Worm (Caenorhabditis elegans): Measurements from ENCODE around the gene col-140.
A peak's percentile ranks its signal among the peaks of the same experiment; 100 is the strongest.

Gene col-140

DNA sequence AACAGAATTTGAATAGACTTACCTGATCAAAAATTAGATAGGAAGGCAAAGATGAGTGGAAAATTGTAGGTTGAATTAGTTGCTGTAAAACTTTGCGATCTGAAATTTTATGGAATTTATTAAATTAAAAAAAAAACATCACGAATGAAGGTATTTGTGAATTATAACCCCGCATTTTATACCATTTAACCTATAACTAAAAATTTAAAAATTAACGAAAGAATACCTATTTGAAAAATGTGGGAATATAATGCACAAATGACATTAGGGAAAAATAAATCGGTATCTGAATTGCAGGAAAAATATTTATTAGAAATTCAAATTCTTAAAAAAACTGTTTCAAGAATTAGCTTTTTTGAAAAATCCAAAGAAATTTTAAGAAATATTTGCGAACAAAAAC lies 32.6 kb upstream of the col-140 start, which contains the start of gene F26F12.4:
F26F12.4 (minus strand) TSS at position 101 of the 400 bp plus-strand sequence.
- TF ChIP-seq hlh-30 (tag; optimal IDR thresholded peaks at IDR 0.05; ENCODE audit: insufficient read depth) (no peak), nhr-11 (tag; optimal IDR thresholded peaks at IDR 0.05) (no peak), unc-130 (GFP tag; optimal IDR thresholded peaks at IDR 0.05) (no peak), daf-16 (GFP tag; optimal IDR thresholded peaks at IDR 0.05) (no peak), daf-16 (tag; optimal IDR thresholded peaks at IDR 0.05) (no peak), ceh-32 (tag; optimal IDR thresholded peaks at IDR 0.05; ENCODE audit: poor library complexity) (no peak), fkh-10 (GFP tag; optimal IDR thresholded peaks at IDR 0.05) (no peak), Y48G9A.11 (GFP tag; IDR thresholded peaks at IDR 0.05) (no peak), ZK337.2 (GFP tag; IDR thresholded peaks at IDR 0.05) (no peak), ceh-20 (GFP tag; IDR thresholded peaks at IDR 0.05) (no peak), mdt-29 (GFP tag; IDR thresholded peaks at IDR 0.05) (no peak), mdl-1 (tag; optimal IDR thresholded peaks at IDR 0.05) (no peak), F37D6.2 (tag; optimal IDR thresholded peaks at IDR 0.05) (no peak), cey-2 (tag; optimal IDR thresholded peaks at IDR 0.05; ENCODE audit: borderline replicate concordance, insufficient read depth) (no peak), spr-1 (tag; optimal IDR thresholded peaks at IDR 0.05) (no peak), Y5F2A.4 (GFP tag; optimal IDR thresholded peaks at IDR 0.05) (no peak), fos-1 (tag; optimal IDR thresholded peaks at IDR 0.05) (no peak), D1046.2 (GFP tag; IDR thresholded peaks at IDR 0.05) (no peak), attf-4 (tag; optimal IDR thresholded peaks at IDR 0.05) (no peak), mes-2 (tag; optimal IDR thresholded peaks at IDR 0.05; ENCODE audit: poor library complexity, severe bottlenecking) (no peak)

- TF ChIP-seq unc-62 (GFP tag; optimal IDR thresholded peaks at IDR 0.05 in 1 of 2), result peak in 1 of 2 experiments; percentile 19
- TF ChIP-seq unc-62 (tag; optimal IDR thresholded peaks at IDR 0.05), result no peak
- TF ChIP-seq madf-5 (GFP tag; IDR thresholded peaks at IDR 0.05), result no peak
- TF ChIP-seq dmd-9 (GFP tag; IDR thresholded peaks at IDR 0.05), result no peak
Measured at ce11 chrV:5865085-5865484, 28.5 kb upstream of the col-140 start, which contains the start of gene F26F12.5. Gene F26F12.5 (minus strand): TSS chrV:5865185.

DNA sequence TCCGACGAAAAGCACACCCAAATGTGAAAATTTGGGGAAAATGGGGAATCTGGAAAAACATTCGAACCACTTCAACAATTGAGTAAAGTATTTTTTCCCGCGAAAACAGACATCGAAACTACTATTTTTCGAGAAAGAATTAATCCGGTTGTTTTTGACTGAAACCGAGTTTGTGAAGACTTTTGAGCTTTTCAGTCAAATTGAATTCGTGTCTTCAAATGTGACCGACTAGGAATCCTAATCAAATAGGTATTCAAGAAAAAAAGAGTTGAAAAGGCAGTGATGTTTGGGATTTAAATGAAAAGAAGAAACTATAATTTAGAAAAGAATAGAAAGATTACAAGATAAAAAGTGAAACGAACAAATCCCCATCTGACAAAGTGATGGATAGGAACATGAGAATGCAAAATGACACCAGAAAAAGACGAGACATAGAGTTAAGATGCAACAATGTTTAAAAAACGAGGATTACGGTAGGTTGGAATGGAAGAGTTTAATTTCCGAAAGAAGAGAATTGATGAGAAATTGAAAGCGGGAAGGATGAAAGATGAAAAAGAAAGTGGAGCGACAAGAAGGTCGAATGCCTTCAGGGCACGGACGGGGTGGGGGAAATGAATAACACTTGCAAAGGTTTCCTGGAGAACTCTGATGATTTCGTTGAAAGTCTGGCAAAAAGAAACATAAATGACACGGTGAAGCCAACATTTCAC lies 26.0 kb upstream of the col-140 start, which contains the start of gene F26F12.8:
F26F12.8 (minus strand) TSS at position 51 of the 710 bp plus-strand sequence.
- TF ChIP-seq aha-1 (tag) (peak; percentile 67), nhr-10 (tag; optimal IDR thresholded peaks at IDR 0.05) (no peak)

DNA sequence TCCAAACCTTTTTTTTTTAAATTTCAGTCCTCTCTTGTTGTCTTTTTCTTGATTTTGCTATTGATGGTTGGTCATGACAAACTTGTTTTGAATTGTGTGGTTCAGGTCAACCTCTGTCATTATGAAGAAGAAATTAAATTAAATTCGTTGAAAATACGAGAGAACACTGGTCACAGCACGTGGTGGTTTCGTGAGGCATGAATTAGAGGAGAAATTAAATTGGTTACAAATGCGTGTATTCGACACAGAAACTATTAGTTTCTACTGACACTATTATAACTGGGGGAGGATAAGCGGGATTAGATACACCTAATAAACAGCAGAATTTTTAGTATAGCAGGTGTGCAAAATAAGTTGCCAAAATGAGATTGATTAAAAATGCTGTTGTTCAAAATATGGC lies 15.4 kb upstream of the col-140 start:
- TF ChIP-seq tra-1 (GFP tag; IDR thresholded peaks at IDR 0.05) (no peak), php-3 (GFP tag; IDR thresholded peaks at IDR 0.05) (no peak), Y105C5A.15 (GFP tag; IDR thresholded peaks at IDR 0.05) (no peak), snpc-1.2 (GFP tag; IDR thresholded peaks at IDR 0.05) (no peak)

DNA sequence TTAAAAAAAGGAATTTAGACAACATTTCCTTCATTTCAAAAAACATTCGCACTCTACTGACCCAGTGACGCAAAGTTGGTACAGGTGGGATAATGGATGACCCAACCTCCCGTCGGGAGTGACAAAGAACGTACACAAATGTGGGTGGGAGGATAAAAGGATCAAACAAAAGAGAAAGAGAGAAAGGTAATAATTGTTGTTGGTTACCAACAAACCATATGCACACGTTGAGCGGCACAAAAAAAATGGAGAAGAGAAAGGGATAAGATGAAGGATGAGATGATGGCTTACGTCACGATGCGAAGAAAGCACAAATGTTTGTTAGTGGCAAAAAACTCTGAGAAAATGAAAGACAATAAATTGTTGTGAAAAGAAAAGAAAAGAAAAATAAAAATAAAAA lies 15.0 kb upstream of the col-140 start:
- TF ChIP-seq nhr-11 (tag; optimal IDR thresholded peaks at IDR 0.05), result peak; percentile 38
- TF ChIP-seq nhr-28 (tag; optimal IDR thresholded peaks at IDR 0.05), result peak; percentile 12
- TF ChIP-seq rbr-2 (tag; optimal IDR thresholded peaks at IDR 0.05), result peak; percentile 15
- TF ChIP-seq ces-1 (GFP tag; optimal IDR thresholded peaks at IDR 0.05), result no peak
- peak in 1 of 2 experiments; percentile 67 for TF ChIP-seq daf-16 (GFP tag; optimal IDR thresholded peaks at IDR 0.05)
- no peak for TF ChIP-seq daf-16 (tag; optimal IDR thresholded peaks at IDR 0.05)
- peak; percentile 29 for TF ChIP-seq hlh-11 (tag; optimal IDR thresholded peaks at IDR 0.05)
- TF ChIP-seq hmg-1.1 (GFP tag; IDR thresholded peaks at IDR 0.05), result no peak
- no peak for TF ChIP-seq set-16 (GFP tag; IDR thresholded peaks at IDR 0.05)
- no peak for TF ChIP-seq gei-8 (GFP tag; optimal IDR thresholded peaks at IDR 0.05)
- no peak for TF ChIP-seq nhr-102 (tag; optimal IDR thresholded peaks at IDR 0.05)
- no peak for TF ChIP-seq zfp-3 (GFP tag; conservative IDR thresholded peaks at IDR 0.05)

Measured in whole organism, L4 larva.